Worm (Caenorhabditis elegans): ENCODE results near the gene pgm-3.

DNA sequence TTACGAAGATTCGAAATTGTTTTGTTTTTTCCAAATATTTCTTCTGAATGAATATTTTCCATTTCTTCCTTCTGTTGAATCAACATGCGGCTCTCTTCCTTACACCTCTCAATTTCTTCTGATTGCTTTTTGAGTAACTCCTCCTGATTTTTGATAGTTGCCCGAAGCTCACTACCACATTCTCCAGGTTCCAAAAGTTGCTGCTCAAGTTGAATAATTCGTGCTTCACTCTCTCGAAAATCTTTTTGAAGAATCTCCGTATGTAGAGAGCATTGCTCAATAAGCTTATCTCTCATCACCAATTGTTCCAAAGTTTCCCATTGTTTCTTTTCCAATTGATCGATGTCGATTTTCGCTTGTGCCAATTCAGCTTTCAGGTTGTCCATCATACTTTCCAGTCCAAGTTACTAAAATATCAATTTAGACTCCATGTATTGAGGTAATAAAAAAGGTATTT lies 47.3 kb downstream of the pgm-3 start, which contains the start of gene F20C5.6:
- TF ChIP-seq ceh-16 (tag; optimal IDR thresholded peaks at IDR 0.05) (no peak), nhr-77 (tag; optimal IDR thresholded peaks at IDR 0.05) (no peak), daf-12 (tag; optimal IDR thresholded peaks at IDR 0.05) (no peak), egl-5 (tag; optimal IDR thresholded peaks at IDR 0.05) (no peak), fkh-10 (GFP tag; optimal IDR thresholded peaks at IDR 0.05) (no peak)

All from whole organism, L3 larva.